Fruit fly (Drosophila melanogaster): ENCODE results near the gene glu.

Gene glu

DNA sequence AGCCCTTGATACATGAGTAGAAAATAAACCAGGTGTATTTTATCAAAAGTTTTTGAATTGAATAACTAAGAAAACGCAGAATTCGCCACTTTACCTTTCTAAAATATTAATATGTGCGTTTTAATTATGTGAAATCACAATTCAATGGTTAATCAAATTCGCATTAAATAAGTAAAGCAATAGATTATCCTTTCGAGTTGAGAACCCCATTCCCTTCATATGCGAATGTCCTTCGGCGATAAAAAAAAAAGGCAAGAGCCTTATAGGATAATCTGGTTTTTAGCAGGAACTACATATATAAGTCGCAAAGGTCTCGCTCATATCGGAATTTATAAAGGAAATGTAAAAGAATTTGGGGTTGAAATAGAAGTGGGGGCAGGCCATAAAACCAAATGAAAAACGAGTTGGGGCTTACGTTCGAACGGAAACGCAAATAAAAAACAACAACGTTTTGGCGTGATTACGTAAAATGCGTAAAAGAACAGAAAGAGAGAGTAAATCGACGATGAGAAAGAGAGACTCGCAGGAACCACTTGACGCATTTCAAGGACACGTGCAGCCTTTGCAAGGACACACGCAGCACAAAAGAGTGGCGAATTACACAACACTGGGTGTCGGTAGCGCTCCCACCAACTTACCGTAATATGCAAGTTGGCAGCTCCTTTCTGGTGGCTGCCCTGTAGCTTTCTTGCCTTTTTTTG lies 22.9 kb downstream of the glu start:
- no peak for TF ChIP-seq pan (optimal IDR thresholded peaks at IDR 0.05)
- TF ChIP-seq usp (GFP tag; optimal IDR thresholded peaks at IDR 0.05) = no peak
- TF ChIP-seq CG8478 (optimal IDR thresholded peaks at IDR 0.05) = no peak
- no peak for TF ChIP-seq EcR (GFP tag; optimal IDR thresholded peaks at IDR 0.05)
- TF ChIP-seq Dll (optimal IDR thresholded peaks at IDR 0.05) = no peak
- TF ChIP-seq psq (optimal IDR thresholded peaks at IDR 0.05) = no peak

DNA sequence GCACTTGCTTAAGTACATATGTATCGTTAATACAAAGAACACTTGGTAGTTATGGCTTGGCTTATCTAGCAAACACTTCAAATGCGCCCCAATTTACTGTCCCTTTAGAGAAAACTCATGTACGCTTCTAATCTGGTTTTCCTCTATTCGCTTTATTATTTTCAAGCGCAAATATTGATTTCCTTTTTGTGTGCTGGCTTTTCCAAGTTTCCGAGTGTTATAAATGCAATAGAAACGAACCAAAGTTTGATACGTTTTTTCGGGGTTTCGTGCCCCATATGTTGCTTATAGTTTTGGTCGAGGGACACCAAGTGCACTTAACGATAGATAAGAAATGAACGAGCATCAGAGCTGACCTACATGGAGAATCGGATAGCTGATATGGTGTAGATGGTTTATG lies 24.3 kb downstream of the glu start:
- TF ChIP-seq Dll (optimal IDR thresholded peaks at IDR 0.05) (no peak), EcR (GFP tag; optimal IDR thresholded peaks at IDR 0.05) (no peak), usp (GFP tag; optimal IDR thresholded peaks at IDR 0.05) (no peak), CG8478 (optimal IDR thresholded peaks at IDR 0.05) (no peak), pan (optimal IDR thresholded peaks at IDR 0.05) (no peak)

DNA sequence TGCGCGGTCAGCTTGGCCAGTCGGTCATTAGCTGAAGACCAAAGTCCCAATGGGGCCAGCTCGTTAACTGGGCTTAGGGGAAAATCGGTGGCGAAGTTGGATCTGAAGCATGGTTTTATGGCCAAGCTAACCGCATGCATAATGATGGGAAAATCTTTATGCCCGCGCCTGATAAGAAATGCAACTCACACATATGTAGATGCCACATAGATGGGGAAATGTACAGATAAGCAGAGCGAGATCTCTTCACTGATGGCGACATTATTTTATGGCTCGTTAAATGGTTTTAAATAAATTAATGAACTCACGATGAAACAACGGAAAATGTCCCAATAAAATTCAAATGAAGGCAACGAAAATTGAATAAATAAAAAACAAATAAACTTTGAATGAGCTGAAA lies 26.3 kb downstream of the glu start:
- TF ChIP-seq CG8478 (optimal IDR thresholded peaks at IDR 0.05) (no peak), pan (optimal IDR thresholded peaks at IDR 0.05) (no peak), psq (optimal IDR thresholded peaks at IDR 0.05) (no peak), usp (GFP tag; optimal IDR thresholded peaks at IDR 0.05) (no peak), EcR (GFP tag; optimal IDR thresholded peaks at IDR 0.05) (no peak), Dll (optimal IDR thresholded peaks at IDR 0.05) (no peak)

DNA sequence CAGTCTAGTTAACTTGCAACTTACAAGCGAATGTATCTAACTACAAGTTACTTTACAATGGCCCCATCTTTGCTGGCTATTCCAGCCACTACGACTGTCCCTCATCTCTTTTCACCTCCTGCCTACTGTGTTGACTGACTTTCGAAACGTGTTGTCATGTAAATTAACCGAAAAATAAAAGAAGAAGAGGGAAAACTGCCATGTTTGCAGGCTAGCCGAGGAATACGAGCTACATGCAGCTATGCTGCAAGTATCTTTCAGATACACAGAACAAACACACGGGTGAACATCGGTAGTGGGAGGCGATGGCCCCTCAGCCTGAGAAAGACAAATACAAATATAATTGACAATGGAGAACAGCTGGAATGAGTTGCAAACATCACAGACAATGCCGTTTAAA lies 27.5 kb downstream of the glu start:
- TF ChIP-seq Dll (optimal IDR thresholded peaks at IDR 0.05) (no peak), CG8478 (optimal IDR thresholded peaks at IDR 0.05) (no peak), psq (optimal IDR thresholded peaks at IDR 0.05) (no peak), EcR (GFP tag; optimal IDR thresholded peaks at IDR 0.05) (no peak)

DNA sequence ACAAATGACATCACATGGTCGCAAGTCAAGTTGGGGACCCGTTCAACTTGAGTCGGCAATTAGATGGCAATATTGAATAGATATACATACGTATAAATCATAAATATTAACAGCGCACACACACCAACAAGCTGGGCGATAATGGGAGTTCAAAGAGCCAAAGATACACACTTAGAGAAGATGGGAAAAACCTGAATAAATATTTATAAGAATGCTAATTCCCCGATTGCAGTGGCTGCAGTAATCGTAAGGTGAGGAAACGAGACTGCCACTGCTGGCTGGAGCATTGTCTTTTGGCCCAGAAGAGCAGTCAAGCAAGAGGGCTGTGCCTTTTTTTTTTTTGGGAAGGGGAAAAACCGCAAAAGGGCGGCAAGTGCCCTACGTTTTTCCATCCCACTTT lies 28.0 kb downstream of the glu start:
- TF ChIP-seq psq (optimal IDR thresholded peaks at IDR 0.05) = no peak
- TF ChIP-seq CG8478 (optimal IDR thresholded peaks at IDR 0.05) = no peak
- TF ChIP-seq pan (optimal IDR thresholded peaks at IDR 0.05) = no peak
- TF ChIP-seq Dll (optimal IDR thresholded peaks at IDR 0.05) = no peak
- no peak for TF ChIP-seq EcR (GFP tag; optimal IDR thresholded peaks at IDR 0.05)
- no peak for TF ChIP-seq usp (GFP tag; optimal IDR thresholded peaks at IDR 0.05)

DNA sequence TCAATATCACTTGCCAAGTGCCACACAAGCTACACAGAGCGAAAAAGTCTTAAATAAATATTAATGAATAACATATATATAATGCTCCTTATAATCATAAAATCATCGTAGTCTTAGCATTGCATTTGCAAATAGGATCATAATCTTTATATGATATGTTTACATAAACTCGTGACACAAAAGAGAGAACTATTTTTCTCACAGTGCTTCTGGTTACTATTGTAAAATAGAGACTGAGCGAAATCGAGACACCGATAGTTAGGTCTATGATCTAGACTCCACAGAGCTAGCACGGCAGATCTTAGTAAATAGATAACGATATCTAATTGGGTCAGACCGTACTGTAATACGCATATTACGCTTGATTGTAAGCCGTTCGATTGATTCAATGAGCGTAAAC lies 28.5 kb downstream of the glu start:
- TF ChIP-seq pan (optimal IDR thresholded peaks at IDR 0.05) (no peak), psq (optimal IDR thresholded peaks at IDR 0.05) (no peak), CG8478 (optimal IDR thresholded peaks at IDR 0.05) (no peak), EcR (GFP tag; optimal IDR thresholded peaks at IDR 0.05) (no peak), Dll (optimal IDR thresholded peaks at IDR 0.05) (no peak), usp (GFP tag; optimal IDR thresholded peaks at IDR 0.05) (no peak)

DNA sequence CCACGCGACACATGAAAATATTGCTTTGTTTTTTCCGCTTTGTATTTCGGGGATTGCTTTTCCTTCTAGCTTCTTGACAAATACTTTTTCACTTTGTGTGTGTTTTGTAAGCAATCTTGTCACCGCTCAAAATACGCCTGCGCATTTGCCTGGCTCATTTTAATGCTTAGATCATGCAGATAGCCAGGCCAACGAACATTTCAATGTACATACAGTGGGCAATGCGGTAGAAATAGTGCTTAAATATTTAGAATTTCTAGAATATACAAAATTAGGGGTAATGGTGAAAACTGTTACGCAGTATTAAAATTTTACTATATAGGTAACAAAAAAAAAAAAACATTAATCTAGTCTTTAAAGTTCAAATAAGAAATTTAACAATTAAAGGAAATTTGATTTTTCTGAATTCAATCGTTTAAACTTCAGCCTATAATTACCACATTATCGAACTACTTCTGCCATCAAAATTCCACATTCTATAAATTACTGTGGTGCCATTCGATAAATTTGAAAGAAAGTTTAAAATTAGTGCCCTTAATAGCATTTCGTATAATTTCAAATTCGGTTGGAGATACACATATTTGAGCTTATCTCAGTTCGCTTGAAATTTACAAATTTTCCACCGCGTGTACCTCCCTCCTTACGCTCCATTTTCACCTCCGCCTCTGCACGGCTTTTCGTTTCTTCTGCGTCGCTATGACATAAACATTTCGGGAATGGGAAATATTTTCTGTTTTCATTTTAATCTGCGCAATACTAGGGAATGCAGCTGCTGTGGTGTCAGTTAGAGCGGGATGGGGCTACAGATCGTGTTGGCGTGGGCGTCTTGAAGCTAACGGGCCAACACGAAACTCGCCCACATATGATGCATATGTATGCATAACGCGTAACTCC lies 31.1 kb downstream of the glu start:
- TF ChIP-seq EcR (GFP tag; optimal IDR thresholded peaks at IDR 0.05) (no peak), Dll (optimal IDR thresholded peaks at IDR 0.05) (no peak), psq (optimal IDR thresholded peaks at IDR 0.05) (no peak), CG8478 (optimal IDR thresholded peaks at IDR 0.05) (no peak), pan (optimal IDR thresholded peaks at IDR 0.05) (no peak), usp (GFP tag; optimal IDR thresholded peaks at IDR 0.05) (no peak)

DNA sequence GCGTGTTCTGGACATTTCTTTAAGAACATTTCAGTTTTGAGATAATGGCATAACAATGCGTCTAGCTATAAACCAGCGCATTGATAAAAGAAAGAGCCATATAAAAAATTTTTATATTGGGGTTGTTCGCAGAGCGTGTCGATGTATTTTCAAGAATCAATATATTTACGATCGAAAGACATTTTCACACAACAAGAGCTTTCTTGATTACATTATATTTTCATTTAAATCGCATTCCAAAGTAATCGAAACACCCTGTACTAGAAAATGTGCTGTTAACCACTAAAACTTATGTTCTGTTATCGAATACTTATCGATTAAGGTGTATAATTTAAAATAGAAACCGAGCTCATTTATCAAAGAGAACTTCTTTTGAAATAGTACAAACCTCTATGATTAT lies 34.4 kb downstream of the glu start:
- no peak for TF ChIP-seq EcR (GFP tag; optimal IDR thresholded peaks at IDR 0.05)
- no peak for TF ChIP-seq Dll (optimal IDR thresholded peaks at IDR 0.05)

DNA sequence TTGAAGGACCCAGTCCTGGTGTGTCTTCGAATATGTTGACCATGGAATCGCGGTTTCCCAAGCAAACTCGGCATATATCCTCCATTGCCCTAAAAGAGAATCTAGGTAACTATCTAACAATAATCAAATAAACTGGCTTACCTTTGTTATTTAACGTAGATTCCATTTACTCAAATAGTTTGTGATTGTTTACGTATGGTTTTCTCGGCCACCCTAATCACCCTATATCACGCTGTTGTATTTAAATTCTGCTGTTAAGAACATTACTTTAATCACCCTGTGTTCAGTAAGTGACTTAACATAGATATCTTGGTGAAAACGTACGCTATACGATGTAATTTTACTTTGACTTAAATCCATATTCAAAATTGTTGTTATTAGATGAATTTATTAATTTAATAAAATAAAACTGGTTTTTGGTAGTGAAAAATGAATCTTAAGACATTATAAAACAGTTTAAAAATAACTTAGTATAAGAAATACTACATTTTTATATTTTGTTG lies 35.1 kb downstream of the glu start:
- TF ChIP-seq psq (optimal IDR thresholded peaks at IDR 0.05) (no peak), pan (optimal IDR thresholded peaks at IDR 0.05) (no peak), CG8478 (optimal IDR thresholded peaks at IDR 0.05) (no peak), Dll (optimal IDR thresholded peaks at IDR 0.05) (no peak), EcR (GFP tag; optimal IDR thresholded peaks at IDR 0.05) (no peak), usp (GFP tag; optimal IDR thresholded peaks at IDR 0.05) (no peak)

DNA sequence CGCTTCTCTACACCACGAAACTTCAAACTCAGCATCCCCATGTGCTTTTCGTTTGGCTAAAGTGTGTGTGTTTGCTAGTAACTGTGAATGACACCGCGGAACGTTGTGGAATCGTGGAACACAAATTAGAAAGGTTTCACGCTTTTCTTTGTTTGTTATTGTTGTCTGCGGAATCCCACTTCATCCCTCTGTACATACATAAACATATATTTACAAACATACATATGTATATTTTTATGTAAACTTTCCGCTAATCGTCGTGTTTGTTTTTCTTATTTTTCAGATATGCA lies 47.6 kb downstream of the glu start:
- TF ChIP-seq pan (optimal IDR thresholded peaks at IDR 0.05) (no peak), psq (optimal IDR thresholded peaks at IDR 0.05) (no peak), EcR (GFP tag; optimal IDR thresholded peaks at IDR 0.05) (no peak), CG8478 (optimal IDR thresholded peaks at IDR 0.05) (no peak), usp (GFP tag; optimal IDR thresholded peaks at IDR 0.05) (no peak), Dll (optimal IDR thresholded peaks at IDR 0.05) (no peak)

DNA sequence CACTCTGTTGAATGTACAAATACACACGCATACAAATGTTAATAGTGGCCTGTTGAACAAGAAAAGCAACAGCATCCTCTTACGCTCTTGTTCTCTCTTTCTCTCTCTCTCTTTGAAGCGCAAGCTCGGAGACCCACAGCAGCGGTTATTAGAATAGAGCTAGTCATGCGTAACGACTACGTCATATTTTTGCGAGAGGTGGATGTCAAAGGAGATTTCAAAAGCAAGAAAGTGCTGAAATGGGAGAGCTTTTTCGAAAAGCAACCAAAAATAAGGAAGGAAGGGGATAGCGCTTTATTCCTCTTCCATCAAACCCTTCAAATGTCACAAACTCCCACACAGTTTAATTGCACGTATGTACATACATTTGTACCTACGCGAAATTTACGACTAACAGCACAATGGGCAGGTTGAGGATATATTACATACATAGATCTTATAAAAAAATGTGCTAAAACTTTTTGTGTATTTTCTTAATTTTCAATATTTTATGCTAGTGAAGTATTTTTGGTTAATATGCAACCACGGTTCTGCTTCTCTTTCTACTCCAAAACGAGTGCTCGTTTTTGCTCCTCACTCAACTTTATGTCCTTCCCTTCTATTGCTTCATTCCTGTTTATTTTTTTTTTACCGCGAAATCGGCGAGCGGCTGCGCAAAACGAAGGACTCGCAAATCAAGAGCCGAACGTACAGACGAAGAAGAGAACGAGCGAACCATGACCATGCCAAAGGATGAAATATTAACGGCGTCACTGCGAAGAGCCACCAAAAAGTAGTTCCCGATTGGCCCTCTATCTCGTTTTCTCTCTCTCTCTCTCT lies 48.2 kb downstream of the glu start:
- TF ChIP-seq usp (GFP tag; optimal IDR thresholded peaks at IDR 0.05) = no peak
- TF ChIP-seq EcR (GFP tag; optimal IDR thresholded peaks at IDR 0.05) = no peak
- TF ChIP-seq psq (optimal IDR thresholded peaks at IDR 0.05) = no peak
- TF ChIP-seq pan (optimal IDR thresholded peaks at IDR 0.05) = no peak
- TF ChIP-seq CG8478 (optimal IDR thresholded peaks at IDR 0.05) = no peak
- no peak for TF ChIP-seq Dll (optimal IDR thresholded peaks at IDR 0.05)

DNA sequence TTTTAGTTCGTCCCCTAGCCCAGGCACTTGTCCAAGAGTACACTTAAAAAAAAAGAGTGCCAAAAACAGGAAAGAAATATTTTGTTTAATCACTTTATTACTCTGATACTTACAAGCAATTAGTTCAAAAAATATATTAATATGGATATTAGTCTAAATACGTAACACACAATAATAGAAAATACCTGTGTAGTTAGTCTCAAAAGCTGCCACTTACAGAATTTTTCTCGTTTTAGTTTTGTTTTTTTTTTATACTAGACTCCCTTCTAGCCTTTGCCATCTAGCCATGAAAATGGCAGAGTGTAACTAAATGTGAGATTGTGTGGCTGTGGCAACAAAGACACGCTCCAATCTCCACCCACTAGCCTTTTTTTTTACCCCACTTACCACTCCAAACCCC lies 50.3 kb downstream of the glu start:
- TF ChIP-seq psq (optimal IDR thresholded peaks at IDR 0.05) (no peak), CG8478 (optimal IDR thresholded peaks at IDR 0.05) (no peak), usp (GFP tag; optimal IDR thresholded peaks at IDR 0.05) (no peak), EcR (GFP tag; optimal IDR thresholded peaks at IDR 0.05) (no peak), pan (optimal IDR thresholded peaks at IDR 0.05) (no peak), Dll (optimal IDR thresholded peaks at IDR 0.05) (no peak)

Measured in whole organism.